Worm (Caenorhabditis elegans) whole organism, L2 larva: ENCODE measurements around the gene T05H10.1.
A peak's percentile ranks its signal among the peaks of the same experiment; 100 is the strongest.

Source experiments
- ama-1 ChIP-seq: fragments of 150-350 bp; optimal IDR thresholded peaks from 2 replicates; lab custom pipeline; 2018; ENCODE audit warnings: inconsistent platforms
- mab-5 ChIP-seq: fragments of 150-350 bp; optimal IDR thresholded peaks from 2 replicates; lab custom pipeline; 2014; ENCODE audit warnings: missing biosample characterization, missing genetic modification characterization
- nhr-11 ChIP-seq: fragments of 150-350 bp; optimal IDR thresholded peaks from 2 replicates; lab custom pipeline; 2014; ENCODE audit warnings: missing biosample characterization, missing genetic modification characterization
- sem-4 ChIP-seq: fragments of 150-350 bp; optimal IDR thresholded peaks from 2 replicates; lab custom pipeline; 2014; ENCODE audit warnings: missing biosample characterization, missing genetic modification reagents, missing genetic modification characterization

DNA sequence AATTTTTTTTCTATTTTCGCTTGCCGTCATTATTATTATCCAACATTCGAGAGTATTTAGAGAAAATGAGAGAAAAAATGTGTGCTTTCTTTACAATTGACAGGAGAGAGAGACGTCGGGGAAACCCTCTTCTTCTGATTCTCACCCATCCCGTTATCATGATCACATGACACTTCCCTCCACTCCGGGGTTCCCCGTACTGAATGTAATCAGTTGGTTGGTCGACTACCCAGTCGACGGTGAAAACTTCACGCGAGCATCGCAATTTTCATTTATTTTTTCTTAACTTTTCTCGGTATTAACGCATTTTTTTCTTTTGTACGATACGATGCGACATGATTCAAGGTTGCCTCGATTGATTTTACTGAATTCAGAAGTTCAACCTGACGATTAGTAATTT lies 26.2 kb upstream of the T05H10.1 start:
- TF ChIP-seq mab-5 (tag; lab: Kevin White, UChicago) (no peak), ama-1 (lab: Kevin White, UChicago) (peak; percentile 69), nhr-11 (tag; lab: Kevin White, UChicago) (no peak), sem-4 (tag; lab: Kevin White, UChicago) (no peak)
